Fruit fly (Drosophila melanogaster) Kc167 (cell line): ENCODE data around the gene CG18180.

Experiments used
- Myc ChIP-seq: fragments of >200 bp; optimal IDR thresholded peaks from 2 replicates; lab custom pipeline; 2017; ENCODE audit warnings: missing external identifiers
- Sin3A ChIP-seq: fragments of >200 bp; optimal IDR thresholded peaks from 2 replicates; lab custom pipeline; 2018; ENCODE audit warnings: missing external identifiers
- h ChIP-seq: fragments of >200 bp; optimal IDR thresholded peaks from 3 replicates; lab custom pipeline; 2018; ENCODE audit warnings: missing external identifiers
- insv ChIP-seq: fragments of >200 bp; optimal IDR thresholded peaks from 3 replicates; lab custom pipeline; 2018; ENCODE audit warnings: missing external identifiers
- psq ChIP-seq: fragments of >200 bp; optimal IDR thresholded peaks from 2 replicates; lab custom pipeline; 2017; ENCODE audit warnings: missing external identifiers
- ttk ChIP-seq: sonication (Bioruptor generic); optimal IDR thresholded peaks from 2 replicates; lab custom pipeline; 2017; ENCODE audit warnings: missing external identifiers

The CG18180 gene

DNA sequence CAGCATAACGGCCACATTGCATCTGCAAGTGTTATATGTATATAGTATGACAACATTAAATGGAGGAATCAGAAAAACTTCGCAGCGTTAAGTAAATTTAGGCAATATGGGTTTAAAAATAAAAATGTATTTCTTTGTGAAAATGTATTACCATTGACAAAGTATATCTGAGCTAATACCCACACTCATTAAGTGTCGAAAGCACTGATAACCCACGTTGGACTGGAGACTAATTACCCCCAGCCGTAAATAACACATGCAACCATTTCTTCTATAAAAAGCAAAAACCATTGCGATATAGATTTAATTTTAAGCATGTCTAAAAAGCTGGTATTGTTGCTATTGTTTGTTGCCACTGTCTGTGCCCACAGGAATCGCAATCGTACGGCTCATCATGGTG is 3.0 kb upstream of the CG18180 start, which contains the start of gene CG8329:
CG8329 (plus strand) TSS at position 301 of the 400 bp plus-strand sequence.
- TF ChIP-seq ttk (lab: Kevin White, UChicago) = no peak
- TF ChIP-seq Myc (lab: Kevin White, UChicago) = no peak
- TF ChIP-seq Sin3A (lab: Kevin White, UChicago) = no peak
- TF ChIP-seq h (lab: Kevin White, UChicago) = no peak
- no peak for TF ChIP-seq psq (lab: Kevin White, UChicago)

- TF ChIP-seq insv (lab: Kevin White, UChicago) (no peak), h (lab: Kevin White, UChicago) (no peak), psq (lab: Kevin White, UChicago) (no peak), ttk (lab: Kevin White, UChicago) (no peak), Sin3A (lab: Kevin White, UChicago) (no peak), Myc (lab: Kevin White, UChicago) (no peak)
Measured at dm6 chr3L:9638971-9639370, 1.8 kb upstream of the CG18180 start, which contains the start of gene CG18179. TSS of gene CG18179 (plus strand) at chr3L:9639271.

DNA sequence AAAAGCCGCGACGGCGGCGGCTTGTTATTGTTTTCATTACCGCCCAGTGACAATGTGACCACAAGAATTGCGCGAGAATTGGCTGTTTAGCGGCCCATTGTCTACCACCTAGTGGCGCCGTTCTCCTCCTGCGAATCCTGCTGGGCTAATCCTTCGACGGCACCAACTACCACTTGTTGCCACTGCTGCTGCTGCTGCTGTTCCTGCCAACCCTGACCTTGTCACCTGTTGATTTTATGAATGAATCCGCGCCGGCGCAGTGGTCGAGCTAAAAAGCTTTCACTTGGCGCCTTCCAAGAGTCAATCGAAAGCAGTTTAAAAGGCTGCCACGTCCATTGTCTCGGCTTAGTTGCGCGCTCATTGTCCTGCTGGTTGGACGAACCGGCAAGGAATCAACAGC is 2.9 kb downstream of the CG18180 start, which contains the start of gene CNMaR:
CNMaR (plus strand) TSS at position 348 of the 400 bp plus-strand sequence.
- TF ChIP-seq insv (lab: Kevin White, UChicago) = no peak
- TF ChIP-seq Myc (lab: Kevin White, UChicago) = no peak
- TF ChIP-seq psq (lab: Kevin White, UChicago) = no peak
- no peak for TF ChIP-seq h (lab: Kevin White, UChicago)
- TF ChIP-seq ttk (lab: Kevin White, UChicago) = no peak
- TF ChIP-seq Sin3A (lab: Kevin White, UChicago) = no peak

- TF ChIP-seq psq (lab: Kevin White, UChicago) (no peak), Sin3A (lab: Kevin White, UChicago) (no peak), Myc (lab: Kevin White, UChicago) (no peak), ttk (lab: Kevin White, UChicago) (no peak), insv (lab: Kevin White, UChicago) (no peak), h (lab: Kevin White, UChicago) (no peak)
Measured at dm6 chr3L:9671372-9671771, 30.6 kb downstream of the CG18180 start.

DNA sequence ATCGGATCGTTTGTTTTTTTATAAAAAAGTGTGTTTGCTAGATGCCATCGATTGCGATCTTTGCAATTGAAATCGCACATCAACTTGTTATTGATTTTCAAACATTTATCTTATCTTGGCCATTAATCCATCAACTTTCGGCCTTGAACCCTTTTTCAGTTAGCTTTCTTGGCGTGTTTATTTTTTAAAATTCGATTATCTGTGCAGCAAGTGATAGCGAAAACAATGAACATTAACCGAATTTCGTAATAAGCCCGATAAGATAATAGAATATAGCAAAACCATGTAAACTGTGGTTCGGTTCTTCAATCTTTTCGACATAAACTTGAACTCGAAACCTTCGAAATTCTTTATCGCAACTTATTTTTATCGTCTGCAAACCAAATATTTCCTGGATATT is 33.5 kb downstream of the CG18180 start:
- no peak for TF ChIP-seq Sin3A (lab: Kevin White, UChicago)
- TF ChIP-seq ttk (lab: Kevin White, UChicago) = no peak
- no peak for TF ChIP-seq insv (lab: Kevin White, UChicago)
- no peak for TF ChIP-seq psq (lab: Kevin White, UChicago)
- TF ChIP-seq h (lab: Kevin White, UChicago) = no peak
- no peak for TF ChIP-seq Myc (lab: Kevin White, UChicago)

DNA sequence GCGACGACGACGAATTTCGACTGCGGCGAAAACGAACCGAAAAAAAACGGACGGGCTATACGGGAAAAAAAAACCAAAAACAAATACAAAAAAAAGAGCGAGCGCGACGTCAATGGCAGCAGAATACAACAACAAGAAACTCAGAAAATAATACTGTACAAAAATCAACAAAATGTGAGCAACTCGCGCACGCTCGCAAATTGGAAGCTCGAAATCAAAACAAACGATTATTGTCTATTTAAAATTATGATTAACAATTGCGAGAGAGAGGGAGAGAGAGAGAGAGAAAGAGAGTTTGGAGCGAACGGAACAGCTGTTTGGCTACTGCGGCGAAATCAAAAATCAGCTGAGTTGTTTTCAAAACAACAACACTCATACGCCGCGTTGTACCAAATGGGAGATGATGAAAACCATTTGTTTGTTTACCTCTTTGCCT is 34.7 kb downstream of the CG18180 start:
- TF ChIP-seq Sin3A (lab: Kevin White, UChicago) (no peak), ttk (lab: Kevin White, UChicago) (no peak), h (lab: Kevin White, UChicago) (no peak), Myc (lab: Kevin White, UChicago) (no peak), psq (lab: Kevin White, UChicago) (no peak), insv (lab: Kevin White, UChicago) (no peak)

dm6 chr3L:9677260-9677659 is 36.4 kb downstream of the CG18180 start:
- no peak for TF ChIP-seq psq (lab: Kevin White, UChicago)

dm6 chr3L:9678007-9678497 is 37.2 kb downstream of the CG18180 start:
- TF ChIP-seq h (lab: Kevin White, UChicago) (no peak), ttk (lab: Kevin White, UChicago) (no peak), Myc (lab: Kevin White, UChicago) (no peak), Sin3A (lab: Kevin White, UChicago) (no peak), psq (lab: Kevin White, UChicago) (no peak), insv (lab: Kevin White, UChicago) (no peak)

DNA sequence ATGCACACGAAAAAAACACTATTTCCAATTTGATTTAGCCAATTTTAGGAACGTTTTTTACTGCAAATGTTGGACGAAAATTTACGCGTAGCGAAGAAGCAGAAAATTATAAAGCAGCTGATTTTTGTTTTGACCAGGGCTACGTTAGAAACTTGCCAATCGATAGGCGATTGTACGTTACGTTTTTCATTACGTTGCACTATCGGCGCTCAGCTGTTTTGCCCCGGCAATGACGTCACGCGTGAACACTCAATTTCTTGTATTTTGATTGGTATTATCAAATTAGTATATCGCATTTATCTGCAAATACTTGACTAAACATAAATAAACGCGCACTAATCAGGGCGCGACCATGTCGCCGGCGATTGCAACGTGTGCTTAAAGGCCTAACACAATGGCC is 38.2 kb downstream of the CG18180 start, which contains the start of the genes fry and CG16717:
fry (minus strand) TSS at position 110 of the 400 bp plus-strand sequence.
CG16717 (plus strand) TSS at position 208 of the 400 bp plus-strand sequence.
- TF ChIP-seq insv (lab: Kevin White, UChicago) (no peak), psq (lab: Kevin White, UChicago) (no peak), Myc (lab: Kevin White, UChicago) (no peak), Sin3A (lab: Kevin White, UChicago) (no peak), ttk (lab: Kevin White, UChicago) (no peak), h (lab: Kevin White, UChicago) (no peak)

dm6 chr3L:9680968-9681367 is 40.2 kb downstream of the CG18180 start, which contains the start of gene alphaTub67C:
TSS of gene alphaTub67C (plus strand) at chr3L:9681268.
- no peak for TF ChIP-seq ttk (lab: Kevin White, UChicago)
- TF ChIP-seq insv (lab: Kevin White, UChicago) = no peak
- TF ChIP-seq h (lab: Kevin White, UChicago) = no peak
- TF ChIP-seq Sin3A (lab: Kevin White, UChicago) = no peak
- no peak for TF ChIP-seq psq (lab: Kevin White, UChicago)
- no peak for TF ChIP-seq Myc (lab: Kevin White, UChicago)

DNA sequence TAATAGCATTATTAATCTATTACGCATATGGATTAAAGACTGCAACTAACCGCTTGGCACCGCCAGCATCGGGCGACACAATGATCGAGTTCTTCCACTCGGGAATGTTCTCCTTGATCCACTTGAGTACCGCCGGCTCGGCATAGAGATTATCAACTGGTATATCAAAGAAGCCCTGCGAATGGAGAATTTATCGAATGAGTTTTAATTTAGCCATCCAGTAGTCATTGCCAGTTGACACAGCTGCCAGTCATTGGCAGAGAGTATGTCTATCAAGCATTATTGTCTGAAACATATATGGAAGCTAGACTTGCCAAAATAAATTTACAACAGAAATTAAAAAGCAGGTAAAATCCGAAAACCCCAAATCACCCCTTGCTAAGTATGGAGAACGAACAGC is 44.1 kb downstream of the CG18180 start, which contains the start of gene CG16719:
CG16719 (plus strand) TSS at position 301 of the 400 bp plus-strand sequence.
- no peak for TF ChIP-seq h (lab: Kevin White, UChicago)
- no peak for TF ChIP-seq insv (lab: Kevin White, UChicago)
- TF ChIP-seq Myc (lab: Kevin White, UChicago) = no peak

DNA sequence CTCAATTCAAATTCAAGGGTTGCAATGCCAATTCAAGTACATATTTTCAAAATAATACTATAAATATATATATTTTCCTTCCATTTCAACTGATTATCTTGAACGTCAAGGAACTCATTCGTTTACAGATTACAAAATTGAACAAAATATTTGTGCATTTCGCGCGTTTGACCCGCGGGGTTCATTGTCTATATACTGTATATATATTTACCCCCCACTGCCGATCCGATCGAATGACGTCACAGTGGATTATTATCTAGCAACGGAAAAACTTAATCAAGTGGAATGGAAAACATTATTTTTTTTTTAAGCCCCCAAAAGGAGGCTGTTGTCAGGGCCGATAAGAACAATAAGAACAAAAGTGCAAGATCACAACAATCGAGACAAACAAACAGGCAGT is 46.7 kb downstream of the CG18180 start:
- TF ChIP-seq psq (lab: Kevin White, UChicago) (no peak), Sin3A (lab: Kevin White, UChicago) (no peak), Myc (lab: Kevin White, UChicago) (no peak), h (lab: Kevin White, UChicago) (no peak), ttk (lab: Kevin White, UChicago) (no peak), insv (lab: Kevin White, UChicago) (no peak)
